Worm (Caenorhabditis elegans) whole organism, early embryonic: ENCODE measurements around the gene nhr-212.

Experiments
- B0310.2 ChIP-seq: sonication (generic microtip); optimal IDR thresholded peaks from 2 replicates; lab custom pipeline; 2016; ENCODE audit warnings: mild to moderate bottlenecking, missing genetic modification characterization, missing compliant biosample characterization
- F13C5.2 ChIP-seq: sonication (generic microtip); optimal IDR thresholded peaks from 2 replicates; lab custom pipeline; 2017; ENCODE audit warnings: mild to moderate bottlenecking, missing genetic modification characterization, inconsistent platforms, missing compliant biosample characterization
- aly-1 ChIP-seq: sonication (generic microtip); optimal IDR thresholded peaks from 2 replicates; lab custom pipeline; 2016; ENCODE audit warnings: missing genetic modification characterization, missing compliant biosample characterization
- ama-1 ChIP-seq: fragments of 150-350 bp; optimal IDR thresholded peaks from 2 replicates; lab custom pipeline; 2014
- ceh-13 ChIP-seq: fragments of 200-800 bp; sonication (Bioruptor generic); optimal IDR thresholded peaks from 2 replicates; lab custom pipeline; 2018; ENCODE audit warnings: mild to moderate bottlenecking, missing genetic modification characterization, missing compliant biosample characterization
- ceh-36 ChIP-seq: sonication (generic microtip); optimal IDR thresholded peaks from 2 replicates; lab custom pipeline; 2016; ENCODE audit warnings: missing genetic modification characterization, inconsistent platforms, missing compliant biosample characterization
- ets-7 ChIP-seq: sonication (generic microtip); optimal IDR thresholded peaks from 2 replicates; lab custom pipeline; 2016; ENCODE audit warnings: missing genotype, missing genetic modification characterization, missing compliant biosample characterization
- flt-1 ChIP-seq: fragments of 200-800 bp; sonication (Bioruptor generic); IDR thresholded peaks from 2 replicates; pipeline ENCODE4 v1.3.6; 2022; ENCODE audit warnings: missing genetic modification characterization, missing compliant biosample characterization
- hmbx-1 ChIP-seq: sonication (generic microtip); optimal IDR thresholded peaks from 2 replicates; lab custom pipeline; 2016; ENCODE audit warnings: mild to moderate bottlenecking, missing genetic modification characterization, missing compliant biosample characterization
- hmg-4 ChIP-seq: fragments of 200-800 bp; sonication (Bioruptor generic); optimal IDR thresholded peaks from 2 replicates; lab custom pipeline; 2018; ENCODE audit warnings: mild to moderate bottlenecking, missing genetic modification characterization, missing compliant biosample characterization
- hnd-1 ChIP-seq: sonication (generic microtip); optimal IDR thresholded peaks from 2 replicates; lab custom pipeline; 2016; ENCODE audit warnings: missing genetic modification characterization, missing compliant biosample characterization
- pes-1 ChIP-seq: fragments of 200-800 bp; sonication (Bioruptor generic); IDR thresholded peaks from 2 replicates; pipeline ENCODE4 v1.3.6; 2022; ENCODE audit warnings: missing genetic modification reagents, missing genetic modification characterization, missing compliant biosample characterization
- scrt-1 ChIP-seq: fragments of 200-800 bp; sonication (Bioruptor generic); IDR thresholded peaks from 2 replicates; pipeline ENCODE4 v1.3.6; 2022; ENCODE audit warnings: missing genetic modification characterization, missing compliant biosample characterization
- sea-1 ChIP-seq: fragments of 200-800 bp; sonication (Bioruptor generic); conservative IDR thresholded peaks from 2 replicates; pipeline ENCODE4 v1.3.6; 2022; ENCODE audit warnings: missing genetic modification characterization, missing compliant biosample characterization
- tbx-11 ChIP-seq: fragments of 200-800 bp; sonication (Bioruptor generic); IDR thresholded peaks from 2 replicates; pipeline ENCODE4 v1.3.6; 2022; ENCODE audit warnings: missing genetic modification characterization, missing compliant biosample characterization
- tbx-37 ChIP-seq: fragments of 200-800 bp; sonication (Bioruptor generic); conservative IDR thresholded peaks from 2 replicates; pipeline ENCODE4 v1.3.6; 2022; ENCODE audit warnings: missing genetic modification reagents, missing genetic modification characterization, missing compliant biosample characterization
- tra-4 ChIP-seq: sonication (generic microtip); optimal IDR thresholded peaks from 2 replicates; lab custom pipeline; 2017; ENCODE audit warnings: missing genetic modification characterization, missing compliant biosample characterization

The nhr-212 gene

DNA sequence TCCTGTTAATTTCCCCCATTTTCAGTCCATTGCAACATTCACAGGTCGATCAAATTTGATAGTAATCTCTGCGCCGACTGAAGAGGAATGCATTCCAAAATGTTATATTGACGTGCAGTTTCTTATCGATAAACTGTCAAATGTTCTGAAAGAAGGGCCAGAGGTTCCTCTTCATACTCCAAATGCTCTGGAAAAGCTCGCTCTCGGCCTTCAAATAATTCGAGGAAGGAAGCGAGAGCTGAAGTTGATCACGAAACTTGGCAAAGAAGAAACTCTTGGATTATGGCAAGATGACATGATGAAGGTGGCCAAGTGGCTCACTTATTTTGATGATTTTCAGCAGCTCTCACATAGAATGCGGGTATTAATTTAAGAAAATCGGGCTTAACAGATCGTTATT is 5.6 kb upstream of the nhr-212 start:
- no peak for TF ChIP-seq F13C5.2 (tag; lab: Kevin White, UChicago)
- no peak for TF ChIP-seq aly-1
- TF ChIP-seq flt-1 (GFP tag; lab: Robert Waterston, UW) = no peak
- TF ChIP-seq sea-1 = no peak
- TF ChIP-seq ets-7 (tag; lab: Kevin White, UChicago) = no peak
- TF ChIP-seq tbx-37 (GFP tag; lab: Robert Waterston, UW) = no peak
- no peak for TF ChIP-seq B0310.2

DNA sequence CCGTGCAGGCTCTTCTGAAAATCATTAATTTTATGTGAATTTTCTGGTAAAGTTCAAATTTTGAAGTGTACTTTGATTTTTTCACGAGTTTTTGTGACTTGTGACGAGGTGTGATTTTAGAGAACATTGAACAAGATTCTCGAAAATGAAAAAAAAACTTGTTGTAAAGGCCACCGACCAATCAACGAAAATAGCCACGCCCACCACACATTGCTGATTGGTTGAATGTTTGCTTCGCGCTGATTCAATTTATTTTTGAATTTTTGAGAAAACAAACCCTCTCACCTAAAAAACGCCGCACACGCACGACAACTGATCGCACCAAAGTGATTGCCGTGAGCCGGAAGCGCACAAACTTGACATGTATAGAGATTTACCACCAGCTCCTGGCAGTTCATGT is 1.8 kb upstream of the nhr-212 start:
- no peak for TF ChIP-seq hnd-1 (tag; lab: Kevin White, UChicago)
- no peak for TF ChIP-seq hmbx-1 (tag; lab: Kevin White, UChicago)
- TF ChIP-seq tbx-11 (GFP tag; lab: Robert Waterston, UW) = no peak
- no peak for TF ChIP-seq ets-7 (tag; lab: Kevin White, UChicago)
- no peak for TF ChIP-seq tbx-37 (GFP tag; lab: Robert Waterston, UW)
- TF ChIP-seq flt-1 (GFP tag; lab: Robert Waterston, UW) = no peak
- TF ChIP-seq ceh-36 = no peak

DNA sequence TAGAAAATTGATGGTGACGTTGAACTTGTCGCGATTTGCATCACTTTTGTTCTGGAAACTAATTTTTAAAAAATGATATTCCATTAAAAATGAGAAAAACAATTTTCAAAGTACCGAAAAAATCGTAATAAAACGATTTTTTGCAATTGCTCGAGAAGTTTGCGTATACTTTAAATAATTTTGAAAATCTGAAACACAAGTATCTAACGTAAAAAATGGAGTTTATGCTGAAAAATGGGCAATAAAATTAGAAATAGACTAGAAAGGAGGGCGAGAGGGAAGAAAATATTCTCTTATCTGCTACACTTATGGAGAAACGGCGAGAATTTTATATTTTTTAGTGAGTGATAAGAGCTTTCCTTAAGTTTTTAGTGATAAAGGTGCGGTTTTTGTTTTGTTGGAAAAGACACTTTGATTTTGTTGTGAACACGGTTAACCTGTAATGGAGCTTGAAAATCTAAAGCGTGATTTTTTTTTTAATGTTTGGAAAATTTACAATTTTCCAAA is 1.3 kb upstream of the nhr-212 start, which contains the start of gene nhr-130:
TSS of gene nhr-130 (minus strand) at position 51 of the 507 bp plus-strand sequence.
- TF ChIP-seq tra-4 (tag; lab: Kevin White, UChicago) (no peak), scrt-1 (GFP tag; lab: Robert Waterston, UW) (no peak), ets-7 (tag; lab: Kevin White, UChicago) (no peak)

DNA sequence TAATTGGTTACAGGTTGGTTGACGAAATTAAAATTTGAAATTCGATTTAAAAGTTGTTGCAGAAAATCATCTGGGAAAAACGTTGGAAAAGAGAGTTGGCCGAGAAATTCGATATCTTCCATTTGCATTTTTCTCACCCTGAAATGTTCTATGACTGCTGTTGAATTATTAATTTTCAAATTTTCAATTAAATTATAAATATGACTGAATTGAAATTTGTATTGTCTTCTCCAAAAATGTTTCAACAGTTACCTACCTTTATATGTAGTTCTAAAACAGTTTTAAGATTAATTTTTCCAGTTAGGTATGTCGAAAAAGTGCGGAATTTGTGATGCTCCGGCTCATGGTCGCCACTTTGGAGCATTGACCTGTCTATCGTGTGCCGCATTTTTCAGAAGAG is 2.0 kb downstream of the nhr-212 start, which contains the start of gene nhr-211:
TSS of gene nhr-211 (plus strand) at position 301 of the 400 bp plus-strand sequence.
- no peak for TF ChIP-seq tbx-11 (GFP tag; lab: Robert Waterston, UW)
- no peak for TF ChIP-seq hmg-4
- no peak for TF ChIP-seq ets-7 (tag; lab: Kevin White, UChicago)

DNA sequence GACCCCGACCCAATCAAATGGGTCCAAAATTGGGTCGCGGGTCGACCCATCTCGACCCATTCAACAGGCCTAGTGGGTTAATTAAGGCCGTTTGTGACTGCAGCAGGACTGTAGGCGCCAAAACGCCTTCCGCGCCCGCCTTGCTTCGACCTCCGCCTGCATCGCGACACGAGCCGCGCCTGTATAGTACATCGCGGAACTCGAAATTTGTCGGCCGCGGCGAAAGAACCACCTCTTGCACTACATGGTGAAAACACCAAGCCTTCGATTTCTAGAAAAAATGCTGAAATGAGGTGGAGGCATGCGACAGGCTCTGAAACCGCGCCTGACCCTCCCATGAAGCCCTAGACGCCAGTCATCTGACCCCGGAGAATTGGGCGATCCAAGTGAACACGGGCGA is 3.3 kb downstream of the nhr-212 start:
- TF ChIP-seq hmg-4 = no peak
- TF ChIP-seq B0310.2 = no peak
- no peak for TF ChIP-seq ets-7 (tag; lab: Kevin White, UChicago)
- no peak for TF ChIP-seq scrt-1 (GFP tag; lab: Robert Waterston, UW)
- no peak for TF ChIP-seq tbx-11 (GFP tag; lab: Robert Waterston, UW)
- no peak for TF ChIP-seq sea-1
- no peak for TF ChIP-seq F13C5.2 (tag; lab: Kevin White, UChicago)
- TF ChIP-seq hnd-1 (tag; lab: Kevin White, UChicago) = no peak

DNA sequence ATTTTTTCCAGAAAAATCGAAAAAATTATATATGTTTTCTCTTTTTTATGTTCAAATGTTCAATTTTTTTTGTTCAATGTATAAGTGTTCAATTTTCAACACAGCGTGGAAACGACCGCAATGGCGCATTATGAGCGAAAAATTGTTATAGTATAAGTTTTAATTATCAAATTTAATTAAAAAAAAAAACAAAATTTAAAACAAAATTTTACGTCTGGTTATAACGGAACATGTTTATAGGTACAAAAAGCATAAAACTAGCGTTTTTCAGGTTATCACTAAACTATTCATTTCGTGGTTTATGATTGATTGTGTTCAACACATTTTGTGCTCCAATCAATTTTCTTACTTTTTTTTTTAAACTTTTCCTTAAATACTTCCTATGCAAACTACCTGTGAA is 4.7 kb downstream of the nhr-212 start, which contains the start of gene nhr-106:
TSS of gene nhr-106 (plus strand) at position 301 of the 400 bp plus-strand sequence.
- TF ChIP-seq sea-1 (no peak), B0310.2 (no peak), tbx-37 (GFP tag; lab: Robert Waterston, UW) (no peak), flt-1 (GFP tag; lab: Robert Waterston, UW) (no peak), ceh-13 (GFP tag; lab: Kevin White, UChicago) (no peak), hmg-4 (no peak), ets-7 (tag; lab: Kevin White, UChicago) (no peak), tbx-11 (GFP tag; lab: Robert Waterston, UW) (no peak), F13C5.2 (tag; lab: Kevin White, UChicago) (no peak), tra-4 (tag; lab: Kevin White, UChicago) (no peak), aly-1 (no peak), pes-1 (GFP tag; lab: Robert Waterston, UW) (no peak), ceh-36 (no peak)

DNA sequence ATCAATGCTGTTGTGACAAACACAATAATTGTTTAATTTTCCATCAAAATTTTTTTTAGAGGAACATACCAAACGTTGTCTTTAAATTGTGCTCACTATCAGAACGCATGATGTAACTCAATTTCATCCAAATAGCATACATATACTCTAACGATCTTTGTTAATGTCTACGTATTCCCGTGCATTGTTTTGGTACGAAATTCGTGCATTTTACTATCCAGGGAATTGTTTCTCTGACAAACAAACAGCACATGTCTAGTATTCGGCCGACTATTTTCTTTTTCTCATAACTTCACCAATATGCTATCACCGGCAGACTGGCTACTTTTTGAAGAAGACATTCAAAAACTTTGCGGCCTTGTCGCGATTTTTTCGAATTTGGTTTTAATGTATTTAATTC is 6.8 kb downstream of the nhr-212 start, which contains the start of gene str-196:
TSS of gene str-196 (plus strand) at position 301 of the 400 bp plus-strand sequence.
- TF ChIP-seq hmg-4 (no peak), ets-7 (tag; lab: Kevin White, UChicago) (no peak), ama-1 (lab: Kevin White, UChicago) (no peak), pes-1 (GFP tag; lab: Robert Waterston, UW) (no peak), tbx-11 (GFP tag; lab: Robert Waterston, UW) (no peak), ceh-13 (GFP tag; lab: Kevin White, UChicago) (no peak)

DNA sequence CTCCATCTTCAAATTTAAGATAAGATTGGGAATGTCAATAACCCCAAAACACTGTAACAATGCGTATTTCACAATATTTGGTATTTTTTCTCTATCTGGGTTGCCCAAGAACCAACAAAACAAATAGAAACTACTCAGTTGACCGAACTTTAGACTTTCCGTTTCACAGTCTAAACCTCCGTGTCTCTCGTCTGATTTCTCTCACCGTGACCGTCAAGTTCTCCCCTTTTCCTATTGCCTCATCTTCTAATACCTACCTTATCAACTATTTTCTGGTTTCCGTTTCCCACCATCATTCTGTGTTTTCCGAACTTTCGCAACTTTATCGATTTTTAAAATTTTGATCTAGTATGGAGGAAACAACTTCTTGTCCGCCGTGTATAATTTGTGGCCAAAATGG is 9.6 kb downstream of the nhr-212 start, which contains the start of gene nhr-131:
TSS of gene nhr-131 (plus strand) at position 87 of the 400 bp plus-strand sequence.
- TF ChIP-seq ceh-13 (GFP tag; lab: Kevin White, UChicago) (no peak), hmg-4 (no peak), tra-4 (tag; lab: Kevin White, UChicago) (no peak), F13C5.2 (tag; lab: Kevin White, UChicago) (no peak), scrt-1 (GFP tag; lab: Robert Waterston, UW) (no peak), hnd-1 (tag; lab: Kevin White, UChicago) (no peak), aly-1 (no peak), tbx-37 (GFP tag; lab: Robert Waterston, UW) (no peak), ets-7 (tag; lab: Kevin White, UChicago) (no peak), ama-1 (lab: Kevin White, UChicago) (no peak), pes-1 (GFP tag; lab: Robert Waterston, UW) (no peak), flt-1 (GFP tag; lab: Robert Waterston, UW) (no peak)

DNA sequence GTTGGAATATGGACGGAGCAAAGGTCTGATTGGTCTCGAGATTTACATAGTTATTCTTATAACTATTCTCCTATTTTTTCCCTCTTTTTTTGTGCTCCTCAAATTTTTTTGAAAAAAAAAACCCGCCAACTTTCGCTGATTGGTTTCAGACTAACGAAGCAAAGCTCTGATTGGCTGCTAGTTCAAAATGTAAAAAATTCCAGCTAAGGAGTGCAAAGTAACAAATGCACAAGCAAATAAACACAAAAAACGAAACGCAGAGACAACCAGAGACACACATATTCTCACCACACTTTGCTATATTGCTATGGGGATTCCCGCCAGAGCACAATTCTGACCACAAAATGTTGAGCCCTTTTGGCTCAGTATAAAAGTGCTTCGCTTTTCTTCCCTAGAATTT is 12.7 kb downstream of the nhr-212 start, which contains the start of gene T01G6.1:
TSS of gene T01G6.1 (plus strand) at position 301 of the 400 bp plus-strand sequence.
- TF ChIP-seq flt-1 (GFP tag; lab: Robert Waterston, UW) (no peak), ets-7 (tag; lab: Kevin White, UChicago) (no peak), hmbx-1 (tag; lab: Kevin White, UChicago) (no peak), ama-1 (lab: Kevin White, UChicago) (no peak), sea-1 (no peak), pes-1 (GFP tag; lab: Robert Waterston, UW) (no peak), F13C5.2 (tag; lab: Kevin White, UChicago) (no peak), B0310.2 (no peak), scrt-1 (GFP tag; lab: Robert Waterston, UW) (no peak), hmg-4 (no peak), ceh-36 (no peak), ceh-13 (GFP tag; lab: Kevin White, UChicago) (no peak), hnd-1 (tag; lab: Kevin White, UChicago) (no peak), tra-4 (tag; lab: Kevin White, UChicago) (no peak), tbx-37 (GFP tag; lab: Robert Waterston, UW) (no peak), aly-1 (no peak)
